Worm (Caenorhabditis elegans): ENCODE results near the gene atic-1.
A peak's percentile ranks its signal among the peaks of the same experiment; 100 is the strongest.

atic-1 gene

ce11 chrIV:7902221-7902904 lies 20.5 kb downstream of the atic-1 start, which contains the start of gene arp-11 (continued):
- no peak for TF ChIP-seq Y48G9A.11 (GFP tag; IDR thresholded peaks at IDR 0.05)
- TF ChIP-seq egl-43 (GFP tag; IDR thresholded peaks at IDR 0.05), result no peak
- TF ChIP-seq fkh-10 (GFP tag; optimal IDR thresholded peaks at IDR 0.05), result peak; percentile 8
- peak; percentile 83 for TF ChIP-seq mep-1 (tag; optimal IDR thresholded peaks at IDR 0.05)
- no peak for TF ChIP-seq daf-12 (tag; optimal IDR thresholded peaks at IDR 0.05)
- 0 out of 2 replicates have a peak, but pooled peaks have one; percentile 33 for TF ChIP-seq lin-1 (GFP tag; IDR thresholded peaks at IDR 0.05)
- no peak for TF ChIP-seq set-16 (GFP tag; IDR thresholded peaks at IDR 0.05)
- TF ChIP-seq nhr-6 (tag; optimal IDR thresholded peaks at IDR 0.05), result peak; percentile 62
- peak in 1 of 2 experiments; percentile 5 for TF ChIP-seq daf-16 (GFP tag; optimal IDR thresholded peaks at IDR 0.05)
- TF ChIP-seq daf-16 (tag; optimal IDR thresholded peaks at IDR 0.05), result peak; percentile 77
- TF ChIP-seq nhr-111 (GFP tag; optimal IDR thresholded peaks at IDR 0.05), result no peak
- TF ChIP-seq D1046.2 (GFP tag; IDR thresholded peaks at IDR 0.05), result no peak
- TF ChIP-seq ztf-7 (tag; optimal IDR thresholded peaks at IDR 0.05), result no peak
- peak in 1 of 2 experiments; percentile 6 for TF ChIP-seq mdl-1 (tag; optimal IDR thresholded peaks at IDR 0.05)
- TF ChIP-seq dpl-1 (GFP tag; optimal IDR thresholded peaks at IDR 0.05), result peak; percentile 77
- TF ChIP-seq T20F7.1 (GFP tag; optimal IDR thresholded peaks at IDR 0.05), result peak; percentile 67
- TF ChIP-seq daf-8 (GFP tag; IDR thresholded peaks at IDR 0.05), result no peak
- no peak for TF ChIP-seq T26A8.4 (GFP tag; IDR thresholded peaks at IDR 0.05)
- peak; percentile 79 for TF ChIP-seq hlh-30 (tag; optimal IDR thresholded peaks at IDR 0.05; ENCODE audit: insufficient read depth)
- no peak for TF ChIP-seq attf-4 (tag; optimal IDR thresholded peaks at IDR 0.05)
- TF ChIP-seq zip-11 (GFP tag; IDR thresholded peaks at IDR 0.05), result no peak
- no peak for TF ChIP-seq ceh-62 (tag; optimal IDR thresholded peaks at IDR 0.05)
- no peak for TF ChIP-seq zip-2 (tag; optimal IDR thresholded peaks at IDR 0.05)
- no peak for TF ChIP-seq nhr-102 (tag; optimal IDR thresholded peaks at IDR 0.05)
- TF ChIP-seq ZK546.5 (tag; optimal IDR thresholded peaks at IDR 0.05), result no peak
- no peak for TF ChIP-seq lin-29 (GFP tag; IDR thresholded peaks at IDR 0.05)
- no peak for TF ChIP-seq madf-5 (GFP tag; IDR thresholded peaks at IDR 0.05)
- no peak for TF ChIP-seq tag-97 (GFP tag; IDR thresholded peaks at IDR 0.05)
- no peak for TF ChIP-seq snpc-4 (tag; optimal IDR thresholded peaks at IDR 0.05)
- TF ChIP-seq ceh-82 (tag; optimal IDR thresholded peaks at IDR 0.05), result no peak
- TF ChIP-seq F44E2.7 (GFP tag; IDR thresholded peaks at IDR 0.05), result no peak
- TF ChIP-seq mxl-3 (GFP tag; optimal IDR thresholded peaks at IDR 0.05), result no peak
- TF ChIP-seq ZK337.2 (GFP tag; IDR thresholded peaks at IDR 0.05), result no peak
- no peak for TF ChIP-seq lim-7 (GFP tag; IDR thresholded peaks at IDR 0.05)
- 0 out of 2 replicates have a peak, but pooled peaks have one; percentile 53 for TF ChIP-seq php-3 (GFP tag; IDR thresholded peaks at IDR 0.05)
- no peak for TF ChIP-seq F37D6.2 (tag; optimal IDR thresholded peaks at IDR 0.05)
- peak; percentile 46 for TF ChIP-seq pha-4 (GFP tag; IDR thresholded peaks at IDR 0.05)
- TF ChIP-seq pha-4 (tag; optimal IDR thresholded peaks at IDR 0.05), result peak; percentile 78

- no peak for TF ChIP-seq unc-130 (GFP tag; optimal IDR thresholded peaks at IDR 0.05)
- TF ChIP-seq lin-15B (tag; optimal IDR thresholded peaks at IDR 0.05), result no peak
- no peak for TF ChIP-seq lin-38 (GFP tag; IDR thresholded peaks at IDR 0.05)
- no peak for TF ChIP-seq egl-27 (tag; optimal IDR thresholded peaks at IDR 0.05)
- peak; percentile 17; the same call in 1 of the 2 replicates for TF ChIP-seq pha-4 (GFP tag; IDR thresholded peaks at IDR 0.05)
- TF ChIP-seq pha-4 (tag; optimal IDR thresholded peaks at IDR 0.05), result no peak
- TF ChIP-seq madf-9 (GFP tag; conservative IDR thresholded peaks at IDR 0.05), result no peak
- peak; percentile 37 for TF ChIP-seq hlh-11 (tag; optimal IDR thresholded peaks at IDR 0.05)
- no peak for TF ChIP-seq dve-1 (tag; optimal IDR thresholded peaks at IDR 0.05; ENCODE audit: insufficient read depth)
- no peak for TF ChIP-seq daf-12 (tag; optimal IDR thresholded peaks at IDR 0.05)
- TF ChIP-seq daf-19 (GFP tag; conservative IDR thresholded peaks at IDR 0.05), result no peak
- TF ChIP-seq ceh-20 (GFP tag; IDR thresholded peaks at IDR 0.05), result no peak
- no peak for TF ChIP-seq ZK337.2 (GFP tag; IDR thresholded peaks at IDR 0.05)
- TF ChIP-seq lin-39 (tag; optimal IDR thresholded peaks at IDR 0.05), result no peak
- no peak for TF ChIP-seq tra-1 (GFP tag; IDR thresholded peaks at IDR 0.05)
- peak in 1 of 2 experiments; percentile 25 for TF ChIP-seq daf-16 (GFP tag; optimal IDR thresholded peaks at IDR 0.05)
- TF ChIP-seq daf-16 (tag; optimal IDR thresholded peaks at IDR 0.05), result no peak
- TF ChIP-seq mxl-3 (GFP tag; optimal IDR thresholded peaks at IDR 0.05), result peak; percentile 28
- TF ChIP-seq lir-3 (tag; optimal IDR thresholded peaks at IDR 0.05), result no peak
- peak; percentile 67; the same call in 1 of the 2 replicates for TF ChIP-seq hmg-1.1 (GFP tag; IDR thresholded peaks at IDR 0.05)
- no peak for TF ChIP-seq ceh-44 (GFP tag; IDR thresholded peaks at IDR 0.05)
Observed at ce11 chrIV:7903359-7903758, 21.5 kb downstream of the atic-1 start, which contains the start of gene C49H3.6. TSS of gene C49H3.6 (plus strand) at chrIV:7903738.

All from whole organism, L4 larva.